Fruit fly (Drosophila melanogaster): ENCODE measurements around the gene RSG7.

RSG7 gene

DNA sequence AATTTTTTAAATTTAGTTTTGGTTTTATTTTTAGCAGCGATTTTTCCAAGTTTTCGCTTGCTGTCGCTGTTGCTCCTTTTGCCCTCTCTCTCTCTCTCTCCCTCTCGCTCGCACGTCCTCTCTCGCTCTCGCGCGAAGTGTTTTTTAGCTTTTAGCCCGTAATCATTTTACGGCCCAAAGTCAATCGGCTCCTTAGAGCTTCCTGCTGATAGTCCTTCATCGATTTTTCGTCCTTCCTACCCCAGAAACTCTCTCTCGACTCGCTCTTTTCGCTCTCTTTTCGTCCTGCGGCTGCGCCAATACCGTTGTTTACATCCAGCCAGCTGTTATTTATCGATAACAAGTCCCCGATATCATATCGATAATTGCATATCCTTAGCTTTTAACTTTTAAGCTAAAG lies at the start of gene RSG7:
Gene RSG7 (minus strand): TSS at position 139 of the 400 bp plus-strand sequence.
- TF ChIP-seq CG34367 (tag; optimal IDR thresholded peaks at IDR 0.05) (no peak), CG4496 (GFP tag; IDR thresholded peaks at IDR 0.05) (no peak), CG17806 (tag; optimal IDR thresholded peaks at IDR 0.05) (no peak), EcR (GFP tag; optimal IDR thresholded peaks at IDR 0.05) (no peak), CG32121 (GFP tag; IDR thresholded peaks at IDR 0.05) (no peak)

dm6 chrX:16893034-16893433 lies 48.8 kb upstream of the RSG7 start:
- TF ChIP-seq CG12605 (GFP tag; IDR thresholded peaks at IDR 0.05) (no peak), CG14655 (GFP tag; optimal IDR thresholded peaks at IDR 0.05) (no peak), Pif1A (GFP tag; optimal IDR thresholded peaks at IDR 0.05) (no peak), rn (GFP tag; IDR thresholded peaks at IDR 0.05) (no peak), CG10348 (GFP tag; IDR thresholded peaks at IDR 0.05) (no peak), EcR (GFP tag; optimal IDR thresholded peaks at IDR 0.05) (no peak), CG15710 (tag; optimal IDR thresholded peaks at IDR 0.05) (no peak), CG13204 (GFP tag; optimal IDR thresholded peaks at IDR 0.05) (no peak), Snoo (tag; optimal IDR thresholded peaks at IDR 0.05) (no peak), CG8301 (tag; optimal IDR thresholded peaks at IDR 0.05) (no peak), CG34367 (tag; optimal IDR thresholded peaks at IDR 0.05) (no peak)

DNA sequence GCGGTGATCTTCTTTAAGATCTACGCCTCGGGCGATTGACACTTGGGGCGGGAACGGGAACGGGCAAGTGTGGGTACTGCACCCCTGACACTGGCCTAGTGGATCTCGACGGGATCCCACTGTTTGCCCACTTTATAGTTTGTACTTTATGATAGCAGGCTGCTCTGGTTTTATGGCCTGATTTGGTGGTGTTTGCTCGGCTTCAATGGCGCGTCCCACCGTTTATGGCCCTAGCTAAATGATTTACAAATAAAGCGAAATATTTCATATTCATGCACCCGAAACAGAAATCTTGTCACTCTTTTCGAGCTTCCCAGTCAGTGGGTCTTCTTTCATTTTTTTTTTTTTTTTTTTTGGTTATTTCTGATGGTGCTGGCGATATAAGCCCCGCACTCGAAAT lies 46.4 kb upstream of the RSG7 start:
- 0 out of 3 replicates have a peak, but pooled peaks have one; percentile 14 for TF ChIP-seq fd96Ca (GFP tag; IDR thresholded peaks at IDR 0.05)
- TF ChIP-seq CG8301 (tag; optimal IDR thresholded peaks at IDR 0.05), result no peak

- TF ChIP-seq CG10348 (GFP tag; IDR thresholded peaks at IDR 0.05) (no peak), EcR (GFP tag; optimal IDR thresholded peaks at IDR 0.05) (no peak), CG4496 (GFP tag; IDR thresholded peaks at IDR 0.05) (no peak), Snoo (tag; optimal IDR thresholded peaks at IDR 0.05) (no peak), CG13204 (GFP tag; optimal IDR thresholded peaks at IDR 0.05) (no peak), D1 (tag; optimal IDR thresholded peaks at IDR 0.05) (no peak), Pif1A (GFP tag; optimal IDR thresholded peaks at IDR 0.05) (no peak), CG14655 (GFP tag; optimal IDR thresholded peaks at IDR 0.05) (no peak), CG32121 (GFP tag; IDR thresholded peaks at IDR 0.05) (no peak), fd96Ca (GFP tag; IDR thresholded peaks at IDR 0.05) (no peak), rn (GFP tag; IDR thresholded peaks at IDR 0.05) (no peak), CG9948 (tag; optimal IDR thresholded peaks at IDR 0.05) (no peak), CG34367 (tag; optimal IDR thresholded peaks at IDR 0.05) (no peak), Pif1B (GFP tag; optimal IDR thresholded peaks at IDR 0.05) (no peak), CG12605 (GFP tag; IDR thresholded peaks at IDR 0.05) (no peak), CG8301 (tag; optimal IDR thresholded peaks at IDR 0.05) (no peak), CG8159 (tag; optimal IDR thresholded peaks at IDR 0.05) (no peak)
Measured at dm6 chrX:16889510-16889909, 45.3 kb upstream of the RSG7 start, which contains the start of gene CG13002. TSS of gene CG13002 (plus strand) at chrX:16889810.

DNA sequence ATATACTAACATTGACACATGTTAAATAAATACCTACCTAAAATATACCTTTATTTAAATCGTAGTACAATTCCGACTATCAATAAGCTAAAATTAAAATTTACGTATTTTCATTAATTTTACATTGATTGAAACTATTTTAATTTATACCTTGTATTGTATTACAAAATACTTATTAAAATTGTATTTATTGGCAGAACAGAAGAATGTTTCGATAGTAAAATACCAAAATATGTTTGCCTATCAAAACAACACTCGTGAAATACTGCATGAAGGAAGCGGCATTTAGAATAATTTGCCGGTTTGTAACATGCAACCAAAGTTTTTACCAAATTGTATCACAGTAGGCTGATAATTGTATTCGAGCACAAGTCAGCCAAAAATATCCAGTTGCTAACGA lies 42.3 kb upstream of the RSG7 start, which contains the start of the genes DENR and CG4880:
Gene DENR (minus strand): TSS at position 10 of the 400 bp plus-strand sequence.
Gene CG4880 (plus strand): TSS at position 268 of the 400 bp plus-strand sequence.
- TF ChIP-seq CG9948 (tag; optimal IDR thresholded peaks at IDR 0.05), result no peak
- TF ChIP-seq CG34367 (tag; optimal IDR thresholded peaks at IDR 0.05), result no peak
- TF ChIP-seq CG8159 (tag; optimal IDR thresholded peaks at IDR 0.05), result no peak
- TF ChIP-seq Pif1B (GFP tag; optimal IDR thresholded peaks at IDR 0.05), result no peak
- no peak for TF ChIP-seq CG14655 (GFP tag; optimal IDR thresholded peaks at IDR 0.05)
- TF ChIP-seq rn (GFP tag; IDR thresholded peaks at IDR 0.05), result no peak
- TF ChIP-seq CG8301 (tag; optimal IDR thresholded peaks at IDR 0.05), result no peak
- no peak for TF ChIP-seq EcR (GFP tag; optimal IDR thresholded peaks at IDR 0.05)
- no peak for TF ChIP-seq CG12605 (GFP tag; IDR thresholded peaks at IDR 0.05)
- no peak for TF ChIP-seq CG17806 (tag; optimal IDR thresholded peaks at IDR 0.05)
- no peak for TF ChIP-seq CG15710 (tag; optimal IDR thresholded peaks at IDR 0.05)
- TF ChIP-seq fd96Ca (GFP tag; IDR thresholded peaks at IDR 0.05), result no peak
- TF ChIP-seq D1 (tag; optimal IDR thresholded peaks at IDR 0.05), result no peak
- TF ChIP-seq CG32121 (GFP tag; IDR thresholded peaks at IDR 0.05), result no peak
- TF ChIP-seq Ets98B (GFP tag; IDR thresholded peaks at IDR 0.05), result no peak
- TF ChIP-seq Pif1A (GFP tag; optimal IDR thresholded peaks at IDR 0.05), result no peak
- no peak for TF ChIP-seq CG4496 (GFP tag; IDR thresholded peaks at IDR 0.05)
- no peak for TF ChIP-seq gl (tag; optimal IDR thresholded peaks at IDR 0.05)

DNA sequence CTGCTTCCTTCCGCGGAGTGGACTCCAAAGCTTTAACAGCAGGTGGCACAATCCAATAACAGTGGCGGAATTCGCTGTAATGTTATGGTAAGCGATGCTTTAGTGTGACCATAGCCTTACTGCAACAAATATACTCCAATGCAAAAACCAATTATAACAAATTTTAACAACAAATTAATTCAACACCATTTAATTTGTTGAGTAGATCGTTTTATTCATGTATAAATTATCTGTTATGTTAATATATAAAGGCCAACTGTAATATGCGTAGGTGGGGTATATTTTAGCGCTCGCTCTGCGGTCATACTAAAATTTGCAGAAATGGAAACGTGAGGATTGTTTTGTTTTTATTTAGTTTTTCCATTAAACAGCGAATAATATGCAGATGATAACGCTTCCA lies 40.0 kb upstream of the RSG7 start, which contains the start of the genes Nprl2 and Polr3I:
Gene Nprl2 (minus strand): TSS at position 86 of the 400 bp plus-strand sequence.
Gene Polr3I (plus strand): TSS at position 302 of the 400 bp plus-strand sequence.
- TF ChIP-seq gl (tag; optimal IDR thresholded peaks at IDR 0.05), result no peak
- TF ChIP-seq Pif1A (GFP tag; optimal IDR thresholded peaks at IDR 0.05), result no peak
- no peak for TF ChIP-seq Snoo (tag; optimal IDR thresholded peaks at IDR 0.05)
- TF ChIP-seq CG8301 (tag; optimal IDR thresholded peaks at IDR 0.05), result no peak
- TF ChIP-seq CG15710 (tag; optimal IDR thresholded peaks at IDR 0.05), result no peak
- TF ChIP-seq CG10348 (GFP tag; IDR thresholded peaks at IDR 0.05), result no peak
- TF ChIP-seq CG13204 (GFP tag; optimal IDR thresholded peaks at IDR 0.05), result no peak
- no peak for TF ChIP-seq CG9948 (tag; optimal IDR thresholded peaks at IDR 0.05)
- TF ChIP-seq CG17806 (tag; optimal IDR thresholded peaks at IDR 0.05), result no peak
- no peak for TF ChIP-seq CG34367 (tag; optimal IDR thresholded peaks at IDR 0.05)
- no peak for TF ChIP-seq CG32121 (GFP tag; IDR thresholded peaks at IDR 0.05)
- TF ChIP-seq fd96Ca (GFP tag; IDR thresholded peaks at IDR 0.05), result no peak
- no peak for TF ChIP-seq CG4496 (GFP tag; IDR thresholded peaks at IDR 0.05)

dm6 chrX:16881015-16881414 lies 36.8 kb upstream of the RSG7 start, which contains the start of gene CG4872:
TSS of gene CG4872 (plus strand) at chrX:16881347.
- no peak for TF ChIP-seq EcR (GFP tag; optimal IDR thresholded peaks at IDR 0.05)
- TF ChIP-seq Pif1A (GFP tag; optimal IDR thresholded peaks at IDR 0.05), result no peak
- no peak for TF ChIP-seq CG8301 (tag; optimal IDR thresholded peaks at IDR 0.05)
- TF ChIP-seq CG9948 (tag; optimal IDR thresholded peaks at IDR 0.05), result peak; percentile 10
- TF ChIP-seq fd96Ca (GFP tag; IDR thresholded peaks at IDR 0.05), result no peak
- no peak for TF ChIP-seq CG10348 (GFP tag; IDR thresholded peaks at IDR 0.05)
- 0 out of 3 replicates have a peak, but pooled peaks have one; percentile 20 for TF ChIP-seq CG4496 (GFP tag; IDR thresholded peaks at IDR 0.05)
- no peak for TF ChIP-seq CG14655 (GFP tag; optimal IDR thresholded peaks at IDR 0.05)
- TF ChIP-seq CG17806 (tag; optimal IDR thresholded peaks at IDR 0.05), result peak; percentile 11
- TF ChIP-seq CG32121 (GFP tag; IDR thresholded peaks at IDR 0.05), result no peak
- peak; percentile 23 for TF ChIP-seq CG15710 (tag; optimal IDR thresholded peaks at IDR 0.05)
- TF ChIP-seq Snoo (tag; optimal IDR thresholded peaks at IDR 0.05), result no peak

All from whole organism, pupa.